Fruit fly (Drosophila melanogaster): Measurements from ENCODE around the gene TSG101.

The TSG101 gene

dm6 chr3L:16801499-16802452, 40.3 kb upstream of the TSG101 start (continued):
- TF ChIP-seq E2f1 (GFP tag; IDR thresholded peaks at IDR 0.05) (peak; percentile 57), nerfin-1 (tag; optimal IDR thresholded peaks at IDR 0.05) (no peak), CG34224 (GFP tag; IDR thresholded peaks at IDR 0.05; ENCODE audit: partially characterized antibody) (no peak), C15 (GFP tag; IDR thresholded peaks at IDR 0.05) (no peak), crc (GFP tag; optimal IDR thresholded peaks at IDR 0.05) (no peak), Aef1 (GFP tag; IDR thresholded peaks at IDR 0.05) (no peak)

dm6 chr3L:16803273-16803672, 38.8 kb upstream of the TSG101 start:
- TF ChIP-seq Mad (GFP tag; optimal IDR thresholded peaks at IDR 0.05) (no peak), nerfin-2 (GFP tag; IDR thresholded peaks at IDR 0.05; ENCODE audit: partially characterized antibody) (no peak), twi (tag; optimal IDR thresholded peaks at IDR 0.05) (no peak), pb (GFP tag; optimal IDR thresholded peaks at IDR 0.05) (no peak), Eip74EF (GFP tag; optimal IDR thresholded peaks at IDR 0.05) (no peak), CG10274 (GFP tag; optimal IDR thresholded peaks at IDR 0.05) (no peak), exex (tag; optimal IDR thresholded peaks at IDR 0.05) (no peak), CG2199 (GFP tag; IDR thresholded peaks at IDR 0.05) (0 out of 3 replicates have a peak, but pooled peaks have one; percentile 31), kah (GFP tag; optimal IDR thresholded peaks at IDR 0.05) (peak; percentile 24), HmgD (GFP tag; optimal IDR thresholded peaks at IDR 0.05) (no peak), sna (GFP tag; IDR thresholded peaks at IDR 0.05; ENCODE audit: partially characterized antibody) (no peak), so (GFP tag; IDR thresholded peaks at IDR 0.05) (peak; percentile 17; the same call in 1 of the 3 replicates), danr (GFP tag; IDR thresholded peaks at IDR 0.05) (no peak), mirr (GFP tag; optimal IDR thresholded peaks at IDR 0.05) (no peak), gsb (GFP tag; IDR thresholded peaks at IDR 0.05) (no peak), CG1603 (tag; optimal IDR thresholded peaks at IDR 0.05) (no peak), bsh (GFP tag; optimal IDR thresholded peaks at IDR 0.05) (peak in 1 of 2 experiments; percentile 49), nom (GFP tag; optimal IDR thresholded peaks at IDR 0.05) (peak; percentile 79), CG8478 (optimal IDR thresholded peaks at IDR 0.05) (no peak)

dm6 chr3L:16803708-16804350, 38.3 kb upstream of the TSG101 start:
- peak; percentile 71 for TF ChIP-seq Sox100B (GFP tag; optimal IDR thresholded peaks at IDR 0.05)
- peak; percentile 19 for TF ChIP-seq kni (GFP tag; optimal IDR thresholded peaks at IDR 0.05)
- no peak for TF ChIP-seq CG43689 (GFP tag; IDR thresholded peaks at IDR 0.05)
- TF ChIP-seq trem (tag; optimal IDR thresholded peaks at IDR 0.05), result peak; percentile 5
- peak; percentile 58 for TF ChIP-seq tap (tag; optimal IDR thresholded peaks at IDR 0.05)
- no peak for TF ChIP-seq Myb (GFP tag; optimal IDR thresholded peaks at IDR 0.05)
- no peak for TF ChIP-seq dpn (GFP tag; optimal IDR thresholded peaks at IDR 0.05)
- TF ChIP-seq CG11504 (tag; optimal IDR thresholded peaks at IDR 0.05), result peak; percentile 56
- peak; percentile 46 for TF ChIP-seq PHDP (tag; optimal IDR thresholded peaks at IDR 0.05)
- peak; percentile 66; the same call in 1 of the 2 replicates for TF ChIP-seq sens-2 (GFP tag; IDR thresholded peaks at IDR 0.05)
- no peak for TF ChIP-seq CG17829 (tag; optimal IDR thresholded peaks at IDR 0.05)
- TF ChIP-seq Camta (GFP tag; optimal IDR thresholded peaks at IDR 0.05), result no peak
- TF ChIP-seq crol (GFP tag; IDR thresholded peaks at IDR 0.05), result peak; percentile 69
- TF ChIP-seq CG10274 (GFP tag; optimal IDR thresholded peaks at IDR 0.05), result peak; percentile 9
- peak; percentile 53 for TF ChIP-seq CG1233 (GFP tag; optimal IDR thresholded peaks at IDR 0.05)
- peak; percentile 16 for TF ChIP-seq Oli (tag; optimal IDR thresholded peaks at IDR 0.05)
- TF ChIP-seq Mes4 (GFP tag; optimal IDR thresholded peaks at IDR 0.05), result no peak
- peak; percentile 45 for TF ChIP-seq Jarid2 (GFP tag; optimal IDR thresholded peaks at IDR 0.05)
- TF ChIP-seq Pdp1 (GFP tag; optimal IDR thresholded peaks at IDR 0.05), result peak in 1 of 2 experiments; percentile 54
- TF ChIP-seq exex (tag; optimal IDR thresholded peaks at IDR 0.05), result peak; percentile 87
- peak; percentile 55 for TF ChIP-seq CG7839 (tag; optimal IDR thresholded peaks at IDR 0.05)
- peak; percentile 84 for TF ChIP-seq mirr (GFP tag; optimal IDR thresholded peaks at IDR 0.05)
- TF ChIP-seq bcd (GFP tag; optimal IDR thresholded peaks at IDR 0.05), result peak; percentile 8
